Worm (Caenorhabditis elegans): ENCODE measurements around the gene gpla-1.
A peak's percentile ranks its signal among the peaks of the same experiment; 100 is the strongest.

The gpla-1 gene

ce11 chrV:11949509-11950117 is 12.0 kb upstream of the gpla-1 start:
- TF ChIP-seq mdl-1 (tag; optimal IDR thresholded peaks at IDR 0.05) = no peak

- TF ChIP-seq daf-8 (GFP tag; IDR thresholded peaks at IDR 0.05) (no peak), spr-3 (GFP tag; optimal IDR thresholded peaks at IDR 0.05) (no peak), duxl-1 (tag; optimal IDR thresholded peaks at IDR 0.05; ENCODE audit: poor library complexity) (no peak), hlh-11 (tag; optimal IDR thresholded peaks at IDR 0.05) (no peak), unc-62 (GFP tag; optimal IDR thresholded peaks at IDR 0.05 in 1 of 2) (no peak), unc-62 (tag; optimal IDR thresholded peaks at IDR 0.05) (no peak), unc-39 (tag; optimal IDR thresholded peaks at IDR 0.05) (no peak), jun-1 (tag; optimal IDR thresholded peaks at IDR 0.05) (no peak), F37D6.2 (tag; optimal IDR thresholded peaks at IDR 0.05) (no peak), lin-38 (GFP tag; IDR thresholded peaks at IDR 0.05) (no peak), T26A8.4 (GFP tag; IDR thresholded peaks at IDR 0.05) (no peak), zip-11 (GFP tag; IDR thresholded peaks at IDR 0.05) (no peak)
Measured at ce11 chrV:11948581-11948980, 11.0 kb upstream of the gpla-1 start.

- no peak for TF ChIP-seq nhr-25 (tag; optimal IDR thresholded peaks at IDR 0.05; ENCODE audit: borderline replicate concordance, insufficient read depth)
- TF ChIP-seq lin-38 (GFP tag; IDR thresholded peaks at IDR 0.05) = no peak
- TF ChIP-seq F26F4.8 (GFP tag; conservative IDR thresholded peaks at IDR 0.05) = no peak
- no peak for TF ChIP-seq ceh-28 (tag; optimal IDR thresholded peaks at IDR 0.05)
- TF ChIP-seq skn-1 (tag; optimal IDR thresholded peaks at IDR 0.05) = no peak
- no peak for TF ChIP-seq zag-1 (tag; optimal IDR thresholded peaks at IDR 0.05)
Measured at ce11 chrV:11947414-11947954, 9.9 kb upstream of the gpla-1 start.

- TF ChIP-seq daf-12 (tag; optimal IDR thresholded peaks at IDR 0.05) = no peak
- TF ChIP-seq dmd-9 (GFP tag; IDR thresholded peaks at IDR 0.05) = no peak
- no peak for TF ChIP-seq sdz-12 (GFP tag; optimal IDR thresholded peaks at IDR 0.05)
- no peak for TF ChIP-seq ceh-44 (GFP tag; IDR thresholded peaks at IDR 0.05)
- TF ChIP-seq nhr-102 (tag; optimal IDR thresholded peaks at IDR 0.05) = no peak
- no peak for TF ChIP-seq Y48G9A.11 (GFP tag; IDR thresholded peaks at IDR 0.05)
- no peak for TF ChIP-seq ceh-32 (tag; optimal IDR thresholded peaks at IDR 0.05; ENCODE audit: poor library complexity)
- TF ChIP-seq lin-38 (GFP tag; IDR thresholded peaks at IDR 0.05) = no peak
Measured at ce11 chrV:11946818-11947217, 9.2 kb upstream of the gpla-1 start.

ce11 chrV:11945429-11945828 is 7.8 kb upstream of the gpla-1 start:
- TF ChIP-seq zip-2 (tag; optimal IDR thresholded peaks at IDR 0.05) (no peak), nhr-10 (tag; optimal IDR thresholded peaks at IDR 0.05) (no peak), aha-1 (tag) (peak; percentile 94), zip-11 (GFP tag; IDR thresholded peaks at IDR 0.05) (no peak), mes-2 (tag; optimal IDR thresholded peaks at IDR 0.05; ENCODE audit: poor library complexity, severe bottlenecking) (no peak)

ce11 chrV:11943737-11944136 is 6.1 kb upstream of the gpla-1 start:
- TF ChIP-seq nhr-237 (tag; optimal IDR thresholded peaks at IDR 0.05) = no peak
- TF ChIP-seq unc-62 (GFP tag; optimal IDR thresholded peaks at IDR 0.05 in 1 of 2) = peak in 1 of 2 experiments; percentile 92
- no peak for TF ChIP-seq unc-62 (tag; optimal IDR thresholded peaks at IDR 0.05)
- TF ChIP-seq dve-1 (tag; optimal IDR thresholded peaks at IDR 0.05; ENCODE audit: insufficient read depth) = no peak
- peak; percentile 78 for TF ChIP-seq aha-1 (tag)

Measured in whole organism, L4 larva.